Fruit fly (Drosophila melanogaster) whole organism, embryonic: ENCODE data around the gene ath.

Source experiments
- Ada2b ChIP-seq: fragments of 200-800 bp; sonication (Bioruptor generic); IDR thresholded peaks from 2 replicates; pipeline ENCODE4 v1.3.6; 2022; ENCODE audit warnings: missing biosample characterization, missing genetic modification characterization
- CG12155 ChIP-seq: fragments of 200-800 bp; sonication (Bioruptor generic); optimal IDR thresholded peaks from 3 replicates; lab custom pipeline; 2016; ENCODE audit warnings: missing biosample characterization, missing genetic modification characterization
- CG12744 ChIP-seq: fragments of 200-800 bp; sonication (Bioruptor generic); optimal IDR thresholded peaks from 2 replicates; lab custom pipeline; 2016; ENCODE audit warnings: missing biosample characterization, missing genetic modification characterization
- CG12942 ChIP-seq: fragments of 200-800 bp; sonication (Bioruptor generic); optimal IDR thresholded peaks from 3 replicates; lab custom pipeline; 2016; ENCODE audit warnings: missing biosample characterization, missing genetic modification characterization
- CG14050 ChIP-seq: fragments of 200-800 bp; sonication (Bioruptor generic); IDR thresholded peaks from 3 replicates; pipeline ENCODE4 v1.3.6; 2022; ENCODE audit warnings: missing biosample characterization, missing genetic modification characterization
- CG14965 ChIP-seq: fragments of 200-800 bp; sonication (Bioruptor generic); optimal IDR thresholded peaks from 2 replicates; lab custom pipeline; 2016; ENCODE audit warnings: missing biosample characterization, missing genetic modification characterization, borderline replicate concordance
- CG15073 ChIP-seq: fragments of 200-800 bp; sonication (Bioruptor generic); optimal IDR thresholded peaks from 2 replicates; lab custom pipeline; 2016; ENCODE audit warnings: missing biosample characterization, missing genetic modification characterization
- CG15479 ChIP-seq: fragments of 200-800 bp; sonication (Bioruptor generic); optimal IDR thresholded peaks from 3 replicates; lab custom pipeline; 2019; ENCODE audit warnings: missing biosample characterization, mild to moderate bottlenecking, missing genetic modification characterization, moderate library complexity
- CG17829 ChIP-seq: fragments of 200-800 bp; optimal IDR thresholded peaks from 2 replicates; lab custom pipeline; 2019; ENCODE audit warnings: missing biosample characterization, mild to moderate bottlenecking, missing genetic modification characterization, moderate library complexity
- CG2712 ChIP-seq: fragments of 200-800 bp; optimal IDR thresholded peaks from 3 replicates; lab custom pipeline; 2019; ENCODE audit warnings: missing biosample characterization, mild to moderate bottlenecking, missing genetic modification characterization, moderate library complexity
- CG31224 ChIP-seq: fragments of 200-800 bp; sonication (Bioruptor generic); IDR thresholded peaks from 2 replicates; pipeline ENCODE4 v1.3.6; 2022; ENCODE audit warnings: missing biosample characterization, missing genetic modification characterization
- CG33213 ChIP-seq: fragments of 200-800 bp; sonication (Bioruptor generic); optimal IDR thresholded peaks from 3 replicates; lab custom pipeline; 2016; ENCODE audit warnings: missing biosample characterization, missing genetic modification characterization
- CG3838 ChIP-seq: fragments of 200-800 bp; sonication (Bioruptor generic); optimal IDR thresholded peaks from 3 replicates; lab custom pipeline; 2016; ENCODE audit warnings: missing biosample characterization, missing genetic modification characterization
- CG4282 ChIP-seq: fragments of 200-800 bp; sonication (Bioruptor generic); optimal IDR thresholded peaks from 2 replicates; lab custom pipeline; 2016; ENCODE audit warnings: missing biosample characterization, missing genetic modification characterization
- CG4424 ChIP-seq: fragments of 200-800 bp; sonication (Bioruptor generic); optimal IDR thresholded peaks from 3 replicates; lab custom pipeline; 2016; ENCODE audit warnings: missing biosample characterization, missing genetic modification characterization
- CG4617 ChIP-seq: fragments of 200-800 bp; sonication (Bioruptor generic); optimal IDR thresholded peaks from 3 replicates; lab custom pipeline; 2016; ENCODE audit warnings: missing biosample characterization, missing genetic modification characterization, borderline replicate concordance
- CG7271 ChIP-seq: fragments of 200-800 bp; sonication (Bioruptor generic); optimal IDR thresholded peaks from 2 replicates; lab custom pipeline; 2018; ENCODE audit warnings: missing biosample characterization, mild to moderate bottlenecking, missing genetic modification characterization, moderate library complexity
- CG8388 ChIP-seq: fragments of 200-800 bp; sonication (Bioruptor generic); optimal IDR thresholded peaks from 2 replicates; lab custom pipeline; 2019; ENCODE audit warnings: missing biosample characterization, mild to moderate bottlenecking, missing genetic modification characterization, moderate library complexity
- CHES-1-like ChIP-seq: fragments of 200-800 bp; sonication (Bioruptor generic); optimal IDR thresholded peaks from 2 replicates; lab custom pipeline; 2016; ENCODE audit warnings: missing biosample characterization, missing genetic modification characterization
- CoRest ChIP-seq: fragments of 200-800 bp; sonication (Bioruptor generic); optimal IDR thresholded peaks from 3 replicates; lab custom pipeline; 2018; ENCODE audit warnings: missing biosample characterization, mild to moderate bottlenecking, missing genetic modification characterization, moderate library complexity
- D19B ChIP-seq: fragments of 200-800 bp; sonication (Bioruptor generic); optimal IDR thresholded peaks from 2 replicates; lab custom pipeline; 2017; ENCODE audit warnings: missing biosample characterization, mild to moderate bottlenecking, missing genetic modification characterization
- Dad ChIP-seq: fragments of 200-800 bp; sonication (Bioruptor generic); optimal IDR thresholded peaks from 3 replicates; lab custom pipeline; 2016; ENCODE audit warnings: missing biosample characterization, missing genetic modification characterization
- Drgx ChIP-seq: fragments of 200-800 bp; sonication (Bioruptor generic); IDR thresholded peaks from 2 replicates; pipeline ENCODE4 v1.3.6; 2022; ENCODE audit warnings: missing biosample characterization, missing genetic modification characterization
- E2f1 ChIP-seq: fragments of 200-800 bp; sonication (Bioruptor generic); IDR thresholded peaks from 2 replicates; pipeline ENCODE4 v1.3.6; 2022; ENCODE audit warnings: missing biosample characterization, missing genetic modification characterization
- HLH54F ChIP-seq: fragments of 200-800 bp; sonication (Bioruptor generic); optimal IDR thresholded peaks from 3 replicates; lab custom pipeline; 2016; ENCODE audit warnings: missing biosample characterization, missing genetic modification characterization
- Hr51 ChIP-seq, 2 experiments: fragments of 200-800 bp; sonication (Bioruptor generic); optimal IDR thresholded peaks; 2 replicates in 1 of 2; 3 replicates in 1 of 2; lab custom pipeline; 2016 to 2018; ENCODE audit warnings: missing biosample characterization in 2 of 2, missing genetic modification characterization in 2 of 2, mild to moderate bottlenecking in 1 of 2, moderate library complexity in 1 of 2
- MBD-R2 ChIP-seq: fragments of 200-800 bp; sonication (Bioruptor generic); IDR thresholded peaks from 2 replicates; pipeline ENCODE4 v1.3.6; 2022; ENCODE audit warnings: missing biosample characterization, missing genetic modification characterization
- Med ChIP-seq: fragments of 200-800 bp; sonication (Bioruptor generic); peaks from one replicate; lab custom pipeline; 2016; ENCODE audit warnings: missing biosample characterization, missing genetic modification characterization, mild to moderate bottlenecking, inconsistent platforms, moderate library complexity
- Optix ChIP-seq: fragments of 200-800 bp; sonication (Bioruptor generic); IDR thresholded peaks from 3 replicates; pipeline ENCODE4 v1.3.6; 2022; ENCODE audit warnings: missing biosample characterization, missing genetic modification characterization
- Ssrp ChIP-seq: fragments of 200-800 bp; sonication (Bioruptor generic); optimal IDR thresholded peaks from 2 replicates; lab custom pipeline; 2018; ENCODE audit warnings: missing biosample characterization, mild to moderate bottlenecking, missing genetic modification characterization, moderate library complexity
- bigmax ChIP-seq: fragments of 200-800 bp; sonication (Bioruptor generic); optimal IDR thresholded peaks from 2 replicates; lab custom pipeline; 2018; ENCODE audit warnings: missing biosample characterization, mild to moderate bottlenecking, missing genetic modification characterization
- btn ChIP-seq: fragments of 200-800 bp; sonication (Bioruptor generic); optimal IDR thresholded peaks from 2 replicates; lab custom pipeline; 2016; ENCODE audit warnings: missing biosample characterization, missing genetic modification characterization
- cato ChIP-seq: fragments of 200-800 bp; sonication (Bioruptor generic); optimal IDR thresholded peaks from 2 replicates; lab custom pipeline; 2016; ENCODE audit warnings: missing biosample characterization, missing genetic modification characterization, borderline replicate concordance
- ewg ChIP-seq: fragments of 200-800 bp; sonication (Bioruptor generic); optimal IDR thresholded peaks from 3 replicates; lab custom pipeline; 2017; ENCODE audit warnings: mild to moderate bottlenecking, missing biosample characterization, missing genetic modification reagents, missing genetic modification characterization
- gem ChIP-seq: fragments of 200-800 bp; sonication (Bioruptor generic); optimal IDR thresholded peaks from 2 replicates; lab custom pipeline; 2019; ENCODE audit warnings: missing biosample characterization, mild to moderate bottlenecking, missing genetic modification characterization, moderate library complexity
- jigr1 ChIP-seq: fragments of 200-800 bp; sonication (Bioruptor generic); IDR thresholded peaks from 3 replicates; pipeline ENCODE4 v1.3.6; 2022; ENCODE audit warnings: missing biosample characterization, missing genetic modification characterization
- knrl ChIP-seq: fragments of 200-800 bp; sonication (Bioruptor generic); IDR thresholded peaks from 3 replicates; pipeline ENCODE4 v1.3.6; 2022; ENCODE audit warnings: missing biosample characterization, missing genetic modification characterization; ENCODE audit not compliant: partially characterized antibody
- nerfin-2 ChIP-seq: fragments of 200-800 bp; sonication (Bioruptor generic); IDR thresholded peaks from 2 replicates; pipeline ENCODE4 v1.3.6; 2022; ENCODE audit warnings: missing biosample characterization, missing genetic modification characterization; ENCODE audit not compliant: partially characterized antibody
- nmo ChIP-seq: fragments of 200-800 bp; sonication (Bioruptor generic); optimal IDR thresholded peaks from 2 replicates; lab custom pipeline; 2018; ENCODE audit warnings: missing biosample characterization, mild to moderate bottlenecking, missing genetic modification characterization, moderate library complexity
- pum ChIP-seq: fragments of 200-800 bp; sonication (Bioruptor generic); optimal IDR thresholded peaks from 2 replicates; lab custom pipeline; 2016; ENCODE audit warnings: missing biosample characterization, missing genetic modification characterization
- pzg ChIP-seq: fragments of 200-800 bp; sonication (Bioruptor generic); optimal IDR thresholded peaks from 3 replicates; lab custom pipeline; 2018; ENCODE audit warnings: missing biosample characterization, mild to moderate bottlenecking, missing genetic modification characterization, moderate library complexity
- scrt ChIP-seq: fragments of 200-800 bp; sonication (Bioruptor generic); optimal IDR thresholded peaks from 2 replicates; lab custom pipeline; 2018; ENCODE audit warnings: missing biosample characterization, mild to moderate bottlenecking, missing genetic modification characterization, moderate library complexity
- sima ChIP-seq: fragments of 200-800 bp; sonication (Bioruptor generic); optimal IDR thresholded peaks from 2 replicates; lab custom pipeline; 2016; ENCODE audit warnings: missing biosample characterization, missing genetic modification characterization
- sisA ChIP-seq: fragments of 200-800 bp; sonication (Bioruptor generic); IDR thresholded peaks from 2 replicates; pipeline ENCODE4 v1.3.6; 2022; ENCODE audit warnings: missing biosample characterization, missing genetic modification characterization
- sna ChIP-seq: fragments of 200-800 bp; sonication (Bioruptor generic); IDR thresholded peaks from 2 replicates; pipeline ENCODE4 v1.3.6; 2022; ENCODE audit warnings: missing biosample characterization, missing genetic modification characterization; ENCODE audit not compliant: partially characterized antibody
- ssp ChIP-seq: fragments of 200-800 bp; sonication (Bioruptor generic); IDR thresholded peaks from 2 replicates; pipeline ENCODE4 v1.3.6; 2022; ENCODE audit warnings: missing biosample characterization, missing genetic modification characterization
- trem ChIP-seq: fragments of 200-800 bp; optimal IDR thresholded peaks from 3 replicates; lab custom pipeline; 2019; ENCODE audit warnings: missing biosample characterization, mild to moderate bottlenecking, missing genetic modification characterization, moderate library complexity
- ttk ChIP-seq: fragments of 200-800 bp; sonication (Bioruptor generic); IDR thresholded peaks from 2 replicates; pipeline ENCODE4 v2.1.2; 2022; ENCODE audit warnings: missing biosample characterization, missing genetic modification characterization
- tup ChIP-seq: fragments of 200-800 bp; sonication (Bioruptor generic); optimal IDR thresholded peaks from 2 replicates; lab custom pipeline; 2016; ENCODE audit warnings: missing biosample characterization, mild to moderate bottlenecking, missing genetic modification characterization, moderate library complexity
- unpg ChIP-seq: fragments of 200-800 bp; sonication (Bioruptor generic); optimal IDR thresholded peaks from 3 replicates; lab custom pipeline; 2018; ENCODE audit warnings: missing biosample characterization, mild to moderate bottlenecking, missing genetic modification characterization, moderate library complexity

Gene ath

DNA sequence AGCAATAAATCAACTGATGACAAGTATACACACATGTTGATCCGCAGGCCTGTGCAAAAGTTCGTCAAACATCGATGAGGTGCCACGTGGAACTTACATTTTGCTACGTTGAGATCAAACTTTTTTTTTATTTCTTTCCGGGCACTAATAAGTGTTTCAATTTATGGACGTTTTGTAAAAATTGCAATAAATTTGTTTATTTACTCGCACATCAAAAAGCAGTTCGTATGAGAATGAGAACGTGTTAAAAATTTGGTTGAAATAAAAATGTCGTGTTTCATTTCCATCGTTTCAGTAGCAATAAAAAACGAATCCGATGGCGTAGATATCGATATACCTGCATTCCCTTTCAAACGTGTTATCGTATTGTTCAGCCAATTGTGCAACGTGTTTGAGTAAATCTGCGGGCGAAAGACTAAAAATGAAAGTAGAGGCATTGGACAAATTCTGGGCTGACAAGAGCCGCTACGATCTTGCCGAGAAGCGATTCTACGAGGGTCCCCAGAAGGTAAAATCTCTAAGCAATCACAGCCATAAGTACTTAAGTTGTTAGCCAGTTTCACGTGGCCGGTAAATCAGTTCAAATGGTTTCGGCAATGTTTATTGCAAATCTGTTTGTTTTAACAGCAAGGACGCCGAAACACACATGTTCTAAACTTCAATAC is 21.3 kb downstream of the ath start, which contains the start of gene eEF1delta (continued):
- TF ChIP-seq CG3838 (GFP tag; lab: Kevin White, UChicago) (no peak), CG33213 (GFP tag; lab: Kevin White, UChicago) (no peak), gem (no peak), ssp (GFP tag; lab: Robert Waterston, UW) (peak; percentile 93), D19B (no peak), CG4617 (GFP tag; lab: Kevin White, UChicago) (peak; percentile 54), scrt (GFP tag; lab: Kevin White, UChicago) (no peak), Ssrp (tag; lab: Kevin White, UChicago) (no peak), sna (GFP tag; lab: Robert Waterston, UW) (no peak), CG31224 (GFP tag; lab: Robert Waterston, UW) (no peak), pum (no peak), CG2712 (tag; lab: Kevin White, UChicago) (no peak), nerfin-2 (GFP tag; lab: Robert Waterston, UW) (no peak), Hr51 (GFP tag; optimal IDR thresholded peaks at IDR 0.05; lab: Kevin White, UChicago) (no peak), ttk (no peak), tup (GFP tag; lab: Kevin White, UChicago) (no peak), Med (peak; percentile 55), cato (GFP tag; lab: Kevin White, UChicago) (no peak), Drgx (no peak), Ada2b (GFP tag; lab: Robert Waterston, UW) (no peak), CG7271 (tag; lab: Kevin White, UChicago) (no peak), sima (GFP tag; lab: Kevin White, UChicago) (no peak), Dad (no peak), knrl (GFP tag; lab: Robert Waterston, UW) (0 out of 3 replicates have a peak, but pooled peaks have one; percentile 25), Optix (no peak), jigr1 (GFP tag; lab: Robert Waterston, UW) (no peak), ewg (GFP tag; lab: Kevin White, UChicago) (no peak), unpg (GFP tag; lab: Kevin White, UChicago) (no peak), CG15073 (GFP tag; lab: Kevin White, UChicago) (no peak), CG15479 (peak; percentile 45), CG4424 (GFP tag; lab: Kevin White, UChicago) (no peak), pzg (GFP tag; lab: Kevin White, UChicago) (peak; percentile 48), CG12155 (GFP tag; lab: Kevin White, UChicago) (no peak), CG14965 (no peak), CG12744 (GFP tag; lab: Kevin White, UChicago) (no peak), HLH54F (GFP tag; lab: Kevin White, UChicago) (no peak), nmo (GFP tag; lab: Kevin White, UChicago) (peak; percentile 14), btn (GFP tag; lab: Kevin White, UChicago) (no peak), trem (tag; lab: Kevin White, UChicago) (no peak), bigmax (GFP tag; lab: Kevin White, UChicago) (no peak), CG14050 (no peak), E2f1 (no peak), CHES-1-like (GFP tag; lab: Kevin White, UChicago) (no peak), sisA (no peak), CG8388 (no peak), CG4282 (no peak), CG17829 (no peak), MBD-R2 (GFP tag; lab: Robert Waterston, UW) (peak; percentile 53; the same call in 1 of the 2 replicates), CG12942 (GFP tag; lab: Kevin White, UChicago) (no peak), CoRest (no peak)
